Worm (Caenorhabditis elegans) whole organism, L4/young adult: ENCODE measurements around the gene cyp-13A2.

ENCODE experiments used
- W03F9.2 ChIP-seq: fragments of 150-350 bp; optimal IDR thresholded peaks from 2 replicates; lab custom pipeline; 2014; ENCODE audit warnings: missing biosample characterization, missing genetic modification characterization
- dao-5 ChIP-seq: sonication (generic microtip); optimal IDR thresholded peaks from 2 replicates; lab custom pipeline; 2016; ENCODE audit warnings: missing genotype, missing genetic modification characterization, moderate library complexity, missing compliant biosample characterization
- him-1 ChIP-seq: sonication (generic microtip); optimal IDR thresholded peaks from 2 replicates; lab custom pipeline; 2016; ENCODE audit warnings: missing genotype, missing genetic modification reagents, missing genetic modification characterization, missing compliant biosample characterization

cyp-13A2 gene

DNA sequence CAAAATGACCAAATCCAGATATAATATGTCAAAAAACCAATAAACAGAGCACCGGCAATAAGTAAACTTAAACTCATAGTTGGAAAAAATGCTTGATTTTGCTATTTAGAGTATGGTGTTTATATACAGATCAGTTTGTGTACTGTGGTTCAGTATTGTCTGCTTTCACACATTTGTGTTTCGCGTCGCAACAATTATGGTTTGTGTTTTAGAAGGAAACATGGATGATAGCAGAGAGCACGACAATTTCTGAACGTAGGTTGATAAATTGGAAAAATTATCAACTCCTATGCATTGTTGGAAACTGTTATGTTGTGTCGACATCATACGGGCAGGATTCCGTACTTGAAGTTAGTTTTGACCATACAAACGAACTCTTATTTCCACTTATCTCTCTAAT is 10.2 kb upstream of the cyp-13A2 start, which contains the start of gene cyp-13A4:
TSS of gene cyp-13A4 (minus strand) at position 77 of the 400 bp plus-strand sequence.
- no peak for TF ChIP-seq dao-5 (tag; lab: Kevin White, UChicago)
- TF ChIP-seq him-1 (tag; lab: Kevin White, UChicago), result no peak
- TF ChIP-seq W03F9.2 (tag; lab: Kevin White, UChicago), result no peak

DNA sequence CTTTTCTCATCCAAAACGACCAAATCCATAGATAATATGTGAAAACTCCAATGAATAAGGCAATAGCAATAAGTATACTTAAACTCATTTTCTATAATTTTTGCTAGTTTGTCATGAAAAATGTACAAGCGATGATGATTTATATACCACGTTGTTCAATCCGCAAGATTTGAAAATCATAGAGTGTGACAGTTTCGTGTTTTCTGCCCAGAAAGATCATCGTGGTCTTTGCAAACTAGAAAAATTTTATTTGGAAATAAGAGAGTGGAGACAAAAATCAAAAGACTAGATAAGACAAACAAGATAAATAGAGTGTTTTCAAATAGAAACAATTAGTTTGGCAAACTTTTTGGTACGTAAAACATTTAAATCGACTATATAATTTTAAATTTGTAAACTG is 5.8 kb upstream of the cyp-13A2 start, which contains the start of gene cyp-13A3:
TSS of gene cyp-13A3 (minus strand) at position 101 of the 400 bp plus-strand sequence.
- no peak for TF ChIP-seq W03F9.2 (tag; lab: Kevin White, UChicago)
- no peak for TF ChIP-seq him-1 (tag; lab: Kevin White, UChicago)
- TF ChIP-seq dao-5 (tag; lab: Kevin White, UChicago), result no peak

DNA sequence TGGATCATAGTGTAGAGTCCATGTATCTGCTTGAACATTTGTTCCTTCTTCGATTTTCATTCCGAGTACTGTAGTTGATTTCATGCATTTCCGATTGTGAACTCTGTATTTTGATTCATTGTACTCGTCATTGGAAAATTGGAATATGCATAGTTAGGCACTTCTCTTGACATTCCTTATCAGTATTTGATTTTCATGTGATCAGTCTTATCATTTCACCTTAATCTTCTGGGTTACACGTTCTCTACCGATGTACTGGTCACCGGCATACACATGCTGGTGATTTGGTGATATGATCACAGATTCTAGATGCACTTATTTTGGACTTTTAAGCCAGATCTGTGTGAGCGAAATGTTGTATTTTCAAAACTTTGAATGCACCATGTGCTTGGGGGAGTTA is 3.8 kb upstream of the cyp-13A2 start:
- no peak for TF ChIP-seq W03F9.2 (tag; lab: Kevin White, UChicago)
- no peak for TF ChIP-seq dao-5 (tag; lab: Kevin White, UChicago)
- no peak for TF ChIP-seq him-1 (tag; lab: Kevin White, UChicago)

DNA sequence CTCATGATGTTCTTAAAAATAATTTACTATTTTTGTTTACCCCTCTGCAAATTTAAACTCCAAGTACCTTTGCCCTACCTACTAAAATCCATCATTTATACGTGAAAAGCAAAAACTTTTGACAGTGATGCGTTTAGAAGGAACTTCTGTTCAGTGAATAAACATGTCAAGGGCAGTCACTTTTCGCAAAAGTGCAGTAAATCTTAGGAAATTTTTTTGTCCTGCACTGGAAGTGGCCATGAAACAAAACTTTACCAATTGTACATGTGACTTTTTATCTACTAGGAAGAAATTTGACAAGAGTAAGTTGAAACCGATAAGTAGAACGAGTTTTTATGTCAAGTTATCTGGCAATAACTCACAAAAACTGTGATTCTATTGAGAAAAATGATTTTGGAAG is 1.2 kb downstream of the cyp-13A2 start:
- TF ChIP-seq W03F9.2 (tag; lab: Kevin White, UChicago) (no peak), him-1 (tag; lab: Kevin White, UChicago) (no peak), dao-5 (tag; lab: Kevin White, UChicago) (no peak)

DNA sequence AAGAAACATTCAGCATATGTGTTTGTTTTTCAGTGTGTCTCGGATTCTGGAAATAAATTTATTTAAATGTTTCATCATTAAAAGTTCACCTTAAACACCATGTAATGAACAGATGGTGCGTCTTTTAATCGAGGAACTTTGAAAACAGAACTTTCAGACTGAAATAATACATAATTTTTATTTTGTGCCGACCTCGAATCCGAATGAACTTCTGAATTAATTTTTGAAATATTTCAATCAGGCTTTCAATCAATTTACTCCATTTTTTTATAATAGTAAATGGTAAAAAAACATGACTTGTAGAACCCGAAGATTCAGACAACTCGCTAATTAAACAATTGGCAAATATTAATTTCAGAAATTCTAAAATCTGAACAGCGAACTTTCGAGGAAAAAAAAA is 5.1 kb downstream of the cyp-13A2 start, which contains the start of gene T10B9.14:
TSS of gene T10B9.14 (minus strand) at position 101 of the 400 bp plus-strand sequence.
- TF ChIP-seq him-1 (tag; lab: Kevin White, UChicago) (no peak), W03F9.2 (tag; lab: Kevin White, UChicago) (no peak), dao-5 (tag; lab: Kevin White, UChicago) (no peak)

DNA sequence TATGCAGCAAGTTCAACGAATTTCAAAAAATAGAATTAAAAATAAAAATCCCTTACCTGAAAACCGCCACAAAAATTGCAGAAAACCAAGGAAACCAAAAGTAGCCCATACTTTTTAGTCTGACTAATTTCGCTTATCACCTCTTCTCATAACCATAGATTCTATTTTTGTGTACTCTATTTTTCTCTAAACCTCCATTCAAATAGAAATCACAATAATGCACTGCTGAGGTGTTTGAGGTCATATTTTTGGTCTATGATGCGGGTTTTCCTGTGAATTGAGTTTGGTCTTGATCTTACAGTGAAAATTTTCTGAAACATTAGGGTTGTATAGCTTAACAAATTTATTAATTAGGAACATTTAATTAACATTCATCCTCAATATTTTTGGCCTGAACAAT is 5.6 kb downstream of the cyp-13A2 start, which contains the start of gene cyp-13A1:
TSS of gene cyp-13A1 (minus strand) at position 156 of the 400 bp plus-strand sequence.
- TF ChIP-seq W03F9.2 (tag; lab: Kevin White, UChicago) (no peak), him-1 (tag; lab: Kevin White, UChicago) (no peak), dao-5 (tag; lab: Kevin White, UChicago) (no peak)

DNA sequence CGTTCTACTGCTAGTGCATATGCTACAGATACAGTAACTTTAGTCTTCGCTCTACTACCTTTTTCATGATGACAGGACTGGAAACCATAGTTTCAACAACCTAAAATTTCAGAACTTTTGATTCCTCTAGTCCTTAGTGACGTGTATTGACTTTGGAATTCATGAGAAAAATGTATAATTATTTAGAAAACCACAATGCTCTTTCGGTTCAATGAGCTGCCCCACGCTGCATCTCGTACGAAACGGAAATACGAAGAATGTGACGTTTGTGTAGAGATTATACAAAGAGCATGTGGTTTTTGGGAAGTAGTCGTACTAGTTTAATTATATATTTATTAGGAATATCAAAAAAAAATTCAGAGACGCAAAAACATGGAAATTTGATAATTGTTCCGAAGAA is 8.9 kb downstream of the cyp-13A2 start:
- no peak for TF ChIP-seq W03F9.2 (tag; lab: Kevin White, UChicago)

DNA sequence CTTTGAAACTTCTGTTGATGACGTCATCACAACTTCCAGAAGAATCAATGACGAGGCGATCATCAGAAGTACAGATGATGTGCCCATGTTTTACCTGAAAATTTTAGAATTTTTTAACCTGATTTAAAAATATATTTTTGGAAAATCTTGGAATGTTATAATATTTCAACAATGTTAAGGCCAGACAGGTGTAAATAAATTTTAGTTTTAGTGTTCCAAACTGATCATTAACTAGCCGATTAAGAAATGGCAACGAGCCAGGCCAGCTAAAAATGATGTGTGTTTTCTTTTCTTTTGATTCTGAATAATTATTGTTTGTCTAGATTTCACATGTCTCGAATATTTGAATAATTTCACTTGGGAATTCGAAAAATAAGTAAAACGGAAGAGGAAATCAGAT is 11.6 kb downstream of the cyp-13A2 start, which contains the start of gene T10B9.9:
TSS of gene T10B9.9 (minus strand) at position 101 of the 400 bp plus-strand sequence.
- TF ChIP-seq W03F9.2 (tag; lab: Kevin White, UChicago) (no peak), dao-5 (tag; lab: Kevin White, UChicago) (no peak), him-1 (tag; lab: Kevin White, UChicago) (no peak)

DNA sequence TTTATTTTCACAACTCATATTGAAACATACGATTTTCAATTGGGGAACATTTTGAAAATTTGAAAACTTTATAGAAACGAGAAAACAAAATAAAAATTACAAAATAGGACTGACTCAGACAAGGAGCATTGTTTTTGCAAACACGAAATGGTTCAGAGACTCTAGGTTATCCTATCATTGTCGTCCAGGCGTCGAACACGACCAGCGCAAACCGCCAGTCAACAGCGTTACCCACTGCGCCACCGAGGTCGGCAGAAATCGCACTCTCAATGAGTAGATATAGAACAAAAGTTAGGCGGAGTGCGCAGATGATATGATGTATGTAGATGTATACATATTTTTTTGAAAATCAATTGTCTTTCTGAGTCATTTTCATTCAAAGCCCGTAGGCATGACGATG is 12.8 kb downstream of the cyp-13A2 start:
- TF ChIP-seq dao-5 (tag; lab: Kevin White, UChicago) (peak; percentile 6), him-1 (tag; lab: Kevin White, UChicago) (peak; percentile 32), W03F9.2 (tag; lab: Kevin White, UChicago) (peak; percentile 54)

DNA sequence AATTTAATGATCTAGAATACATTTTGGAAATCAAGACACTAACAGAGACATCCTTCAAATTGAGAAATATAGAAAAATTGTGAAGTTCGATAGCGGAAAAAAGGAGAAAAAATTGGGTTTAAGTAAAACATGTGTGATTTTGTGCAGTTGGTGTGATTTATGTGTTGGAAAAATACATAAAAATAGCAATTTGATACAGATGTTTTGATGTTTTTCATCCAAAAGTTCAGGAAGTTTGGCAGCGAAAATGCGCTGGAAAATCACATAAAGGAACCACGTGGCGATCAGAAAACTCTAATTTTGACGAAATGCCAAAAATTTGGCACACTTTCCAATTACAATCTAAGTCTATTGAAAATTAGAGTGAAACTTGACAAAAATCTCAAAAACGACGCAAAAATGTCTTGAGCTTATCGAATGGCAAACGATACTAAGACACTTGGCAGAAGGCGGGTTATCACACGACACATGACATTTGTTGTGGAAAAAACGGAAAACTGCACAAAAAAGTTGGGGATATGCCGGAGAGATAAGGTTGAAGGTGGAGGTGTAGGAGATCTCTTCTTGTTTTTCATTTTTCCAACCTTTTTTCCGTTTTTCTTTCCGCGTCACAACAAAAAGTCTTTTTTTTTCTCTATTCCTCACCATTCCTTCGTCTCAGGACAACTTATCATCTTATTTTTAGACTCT is 13.4 kb downstream of the cyp-13A2 start, which contains the start of gene ZK1321.4:
TSS of gene ZK1321.4 (minus strand) at position 51 of the 690 bp plus-strand sequence.
- TF ChIP-seq him-1 (tag; lab: Kevin White, UChicago), result no peak
- no peak for TF ChIP-seq dao-5 (tag; lab: Kevin White, UChicago)
- no peak for TF ChIP-seq W03F9.2 (tag; lab: Kevin White, UChicago)

DNA sequence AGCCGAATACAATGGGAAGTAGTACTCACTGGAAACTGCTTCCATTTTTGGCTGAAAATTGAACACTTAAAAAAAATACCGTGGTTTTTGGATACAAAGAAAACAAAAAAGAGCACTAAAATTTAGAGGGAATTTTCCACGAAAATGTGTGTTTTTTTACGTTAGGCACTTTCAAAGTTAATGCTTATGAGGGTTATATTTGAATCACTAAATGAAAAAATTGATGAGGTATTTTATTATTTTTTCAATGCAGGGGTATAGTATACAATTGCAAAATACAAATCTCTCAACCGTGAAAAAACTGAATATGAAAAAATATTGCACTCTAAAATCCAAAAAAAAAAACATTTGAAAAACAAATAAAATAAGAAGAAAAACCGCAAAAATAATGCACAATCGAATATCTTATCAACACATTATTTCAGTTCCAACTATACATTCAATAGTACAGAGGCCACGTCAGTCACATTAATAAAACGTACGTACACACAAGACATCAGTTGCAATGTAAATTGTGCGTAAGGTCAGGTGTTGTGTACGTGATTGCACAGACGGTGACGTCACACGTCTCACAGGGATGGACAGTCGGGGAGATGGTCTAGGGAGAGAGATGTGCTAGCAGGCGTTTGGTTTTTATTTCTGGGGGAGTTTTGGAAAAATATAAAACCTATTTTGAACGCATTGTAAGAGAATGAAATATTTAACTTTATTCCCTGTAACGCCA is 17.5 kb downstream of the cyp-13A2 start, which contains the start of gene aqp-10:
TSS of gene aqp-10 (minus strand) at position 51 of the 724 bp plus-strand sequence.
- TF ChIP-seq dao-5 (tag; lab: Kevin White, UChicago), result no peak
- TF ChIP-seq W03F9.2 (tag; lab: Kevin White, UChicago), result peak; percentile 53

DNA sequence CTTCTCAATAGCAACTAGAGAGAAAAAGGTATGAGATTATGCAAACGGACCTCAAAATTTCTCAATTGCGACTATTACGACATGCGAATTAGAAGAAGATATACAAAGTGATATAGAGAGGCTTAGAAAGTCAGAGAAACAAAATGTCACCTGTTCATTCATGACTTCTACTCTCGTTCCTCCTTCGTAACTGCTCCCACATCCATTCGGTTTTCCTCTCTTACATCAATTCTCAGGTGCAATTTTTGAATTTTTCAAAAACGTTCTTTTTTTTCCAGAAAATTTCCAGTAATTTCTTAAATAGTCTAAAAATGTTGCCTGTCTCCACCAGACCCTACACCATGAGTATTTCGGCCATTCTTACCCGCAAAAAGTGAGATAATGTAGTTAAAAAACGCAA is 22.7 kb downstream of the cyp-13A2 start:
- TF ChIP-seq dao-5 (tag; lab: Kevin White, UChicago), result no peak
- no peak for TF ChIP-seq him-1 (tag; lab: Kevin White, UChicago)
- no peak for TF ChIP-seq W03F9.2 (tag; lab: Kevin White, UChicago)

DNA sequence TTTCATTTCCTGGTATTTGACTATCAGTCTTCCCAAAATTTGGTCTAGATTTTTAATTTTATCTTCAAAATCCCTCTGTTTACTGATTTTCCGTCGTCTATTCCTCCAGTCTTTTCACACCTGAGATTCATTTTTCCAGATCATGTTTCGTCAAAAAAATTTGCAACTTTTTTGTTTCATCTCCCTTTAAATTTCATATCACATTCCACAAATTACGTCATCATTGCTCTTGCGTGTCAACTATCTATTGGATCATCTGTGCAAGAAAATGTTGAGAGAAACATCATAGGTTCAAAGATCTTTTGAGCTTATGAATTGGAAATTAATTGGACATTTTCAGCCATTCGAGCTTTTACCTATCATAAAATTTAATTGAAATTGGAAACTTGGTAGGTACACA is 28.0 kb downstream of the cyp-13A2 start:
- TF ChIP-seq dao-5 (tag; lab: Kevin White, UChicago) (no peak), him-1 (tag; lab: Kevin White, UChicago) (no peak), W03F9.2 (tag; lab: Kevin White, UChicago) (no peak)
